Worm (Caenorhabditis elegans) whole organism, early embryonic: ENCODE measurements around the gene F48C5.2.

ENCODE experiments used
- B0310.2 ChIP-seq: sonication (generic microtip); optimal IDR thresholded peaks from 2 replicates; lab custom pipeline; 2016; ENCODE audit warnings: mild to moderate bottlenecking, missing genetic modification characterization, missing compliant biosample characterization
- F13C5.2 ChIP-seq: sonication (generic microtip); optimal IDR thresholded peaks from 2 replicates; lab custom pipeline; 2017; ENCODE audit warnings: mild to moderate bottlenecking, missing genetic modification characterization, inconsistent platforms, missing compliant biosample characterization
- ama-1 ChIP-seq: fragments of 150-350 bp; optimal IDR thresholded peaks from 2 replicates; lab custom pipeline; 2014
- ceh-36 ChIP-seq: sonication (generic microtip); optimal IDR thresholded peaks from 2 replicates; lab custom pipeline; 2016; ENCODE audit warnings: missing genetic modification characterization, inconsistent platforms, missing compliant biosample characterization
- hnd-1 ChIP-seq: sonication (generic microtip); optimal IDR thresholded peaks from 2 replicates; lab custom pipeline; 2016; ENCODE audit warnings: missing genetic modification characterization, missing compliant biosample characterization
- tra-4 ChIP-seq: sonication (generic microtip); optimal IDR thresholded peaks from 2 replicates; lab custom pipeline; 2017; ENCODE audit warnings: missing genetic modification characterization, missing compliant biosample characterization

DNA sequence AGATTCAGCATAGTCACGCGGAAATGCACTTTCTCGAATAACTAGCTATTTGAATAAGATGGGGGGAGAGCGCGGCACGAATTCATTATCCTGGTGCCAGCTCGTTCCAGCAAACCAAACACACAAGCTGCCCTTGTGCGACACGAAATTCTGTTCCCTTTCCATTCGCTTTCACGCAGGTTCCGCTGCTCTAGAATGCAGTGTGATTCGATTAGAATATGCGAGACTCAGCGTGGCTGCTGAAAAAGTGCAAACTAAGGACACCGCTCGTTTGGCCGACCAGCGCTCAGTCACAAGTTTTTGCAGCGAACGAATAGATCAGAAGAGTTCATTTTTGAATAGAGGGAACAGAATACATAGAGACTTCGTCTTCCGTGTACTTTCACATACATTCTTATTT is 28.0 kb upstream of the F48C5.2 start:
- no peak for TF ChIP-seq B0310.2 (tag; lab: Kevin White, UChicago)
- no peak for TF ChIP-seq ceh-36 (tag; lab: Kevin White, UChicago)
- no peak for TF ChIP-seq ama-1 (lab: Kevin White, UChicago)
- no peak for TF ChIP-seq F13C5.2 (tag; lab: Kevin White, UChicago)
- TF ChIP-seq tra-4 (tag; lab: Kevin White, UChicago): no peak
- no peak for TF ChIP-seq hnd-1 (tag; lab: Kevin White, UChicago)
